Fruit fly (Drosophila melanogaster): ENCODE results near the gene CG15916.
A peak's percentile ranks its signal among the peaks of the same experiment; 100 is the strongest.

CG15916 gene

DNA sequence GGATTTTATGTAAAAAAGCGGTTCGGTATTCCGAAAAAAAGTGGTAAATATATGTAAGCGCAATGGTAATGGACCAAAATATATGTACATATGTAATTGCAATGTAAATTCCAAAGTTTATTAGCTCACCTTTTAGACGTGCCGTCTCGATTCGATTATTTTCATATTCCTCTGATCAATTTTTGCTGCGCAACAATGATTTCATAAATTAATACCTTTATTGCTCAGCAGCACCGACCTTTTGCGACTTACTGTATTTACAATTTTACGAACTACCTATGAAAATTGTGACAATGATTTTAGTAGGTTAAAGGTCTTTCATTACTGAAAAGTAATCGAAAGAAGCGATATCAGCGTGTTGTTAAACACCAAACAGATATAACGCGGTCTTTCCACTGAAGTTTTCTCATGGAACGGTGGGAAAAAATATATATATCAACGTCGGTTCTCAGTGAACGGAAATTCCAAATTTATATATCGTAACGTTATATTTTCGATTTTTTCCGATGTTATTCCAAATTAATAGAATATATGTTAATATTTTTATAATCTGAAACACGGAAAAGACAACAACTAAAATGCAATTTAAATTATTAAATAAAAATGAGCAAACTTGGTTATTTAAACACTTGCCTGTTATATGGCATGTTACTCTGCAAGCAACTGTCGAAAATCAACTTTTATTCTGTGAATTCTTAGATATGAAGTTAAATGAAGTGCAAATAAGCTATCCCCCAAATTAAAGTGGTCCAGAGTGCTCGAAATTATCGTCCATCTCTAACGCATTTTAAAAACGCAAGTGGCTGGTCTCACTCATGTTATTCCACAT lies at the start of gene CG15916, which contains the start of gene MSBP:
CG15916 (plus strand) TSS at position 810 of the 829 bp plus-strand sequence.
MSBP (minus strand) TSS at position 330 of the 829 bp plus-strand sequence.
- TF ChIP-seq toe (GFP tag; optimal IDR thresholded peaks at IDR 0.05) (peak; percentile 27), pad (GFP tag; optimal IDR thresholded peaks at IDR 0.05) (no peak), CG11617 (GFP tag; optimal IDR thresholded peaks at IDR 0.05) (peak; percentile 16), Crg-1 (GFP tag; optimal IDR thresholded peaks at IDR 0.05) (no peak), cic (GFP tag; optimal IDR thresholded peaks at IDR 0.05) (no peak), ovo (GFP tag; optimal IDR thresholded peaks at IDR 0.05) (peak; percentile 56), CG14711 (tag; optimal IDR thresholded peaks at IDR 0.05) (peak; percentile 3), Clk (GFP tag; optimal IDR thresholded peaks at IDR 0.05) (no peak), CG12768 (GFP tag; optimal IDR thresholded peaks at IDR 0.05) (no peak), Mnt (GFP tag; optimal IDR thresholded peaks at IDR 0.05) (peak; percentile 14), CG33017 (tag; optimal IDR thresholded peaks at IDR 0.05) (no peak), CG1620 (GFP tag; optimal IDR thresholded peaks at IDR 0.05) (peak; percentile 31), tj (GFP tag; optimal IDR thresholded peaks at IDR 0.05) (peak; percentile 22), CG7101 (tag; optimal IDR thresholded peaks at IDR 0.05) (peak; percentile 13)

- no peak for TF ChIP-seq CG1620 (GFP tag; optimal IDR thresholded peaks at IDR 0.05)
- TF ChIP-seq Crg-1 (GFP tag; optimal IDR thresholded peaks at IDR 0.05), result no peak
- no peak for TF ChIP-seq bab1 (GFP tag; optimal IDR thresholded peaks at IDR 0.05)
- TF ChIP-seq CG11617 (GFP tag; optimal IDR thresholded peaks at IDR 0.05), result no peak
- TF ChIP-seq Mnt (GFP tag; optimal IDR thresholded peaks at IDR 0.05), result no peak
- TF ChIP-seq CG14711 (tag; optimal IDR thresholded peaks at IDR 0.05), result no peak
- TF ChIP-seq Clk (GFP tag; optimal IDR thresholded peaks at IDR 0.05), result no peak
- no peak for TF ChIP-seq toe (GFP tag; optimal IDR thresholded peaks at IDR 0.05)
- no peak for TF ChIP-seq CG5204 (GFP tag; optimal IDR thresholded peaks at IDR 0.05)
- TF ChIP-seq ovo (GFP tag; optimal IDR thresholded peaks at IDR 0.05), result no peak
- no peak for TF ChIP-seq cic (GFP tag; optimal IDR thresholded peaks at IDR 0.05)
- TF ChIP-seq CG12768 (GFP tag; optimal IDR thresholded peaks at IDR 0.05), result no peak
- TF ChIP-seq tj (GFP tag; optimal IDR thresholded peaks at IDR 0.05), result no peak
- no peak for TF ChIP-seq pad (GFP tag; optimal IDR thresholded peaks at IDR 0.05)
- TF ChIP-seq cnc (optimal IDR thresholded peaks at IDR 0.05), result no peak
- TF ChIP-seq CG7101 (tag; optimal IDR thresholded peaks at IDR 0.05), result no peak
- no peak for TF ChIP-seq kay (GFP tag; ENCODE audit: borderline replicate concordance)
- TF ChIP-seq CG7045 (GFP tag; optimal IDR thresholded peaks at IDR 0.05), result no peak
Measured at dm6 chrX:15841346-15841745, 49.0 kb upstream of the CG15916 start.

DNA sequence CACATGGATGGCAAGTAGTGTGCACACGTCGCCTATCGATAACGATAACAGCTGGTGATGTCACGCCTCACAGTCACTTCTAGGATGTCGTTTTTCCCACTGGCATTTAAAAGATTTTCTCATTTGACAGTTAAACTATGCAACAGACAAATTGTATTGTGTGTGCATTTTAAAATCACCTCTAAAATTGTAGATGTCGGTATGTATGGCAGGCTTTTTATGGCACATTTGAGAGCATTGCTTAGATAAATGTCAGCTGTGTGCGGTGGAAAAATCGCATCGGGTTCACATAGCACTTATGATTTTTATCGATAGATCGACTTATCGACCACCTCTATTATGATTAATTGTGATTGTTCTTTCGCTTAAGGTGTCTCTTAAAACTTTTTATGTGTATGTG lies 46.2 kb upstream of the CG15916 start, which contains the start of the genes ArgRS and CG8578:
ArgRS (minus strand) TSS at position 7 of the 400 bp plus-strand sequence.
CG8578 (plus strand) TSS at position 338 of the 400 bp plus-strand sequence.
- TF ChIP-seq Hr96 (GFP tag; optimal IDR thresholded peaks at IDR 0.05) (no peak), toe (GFP tag; optimal IDR thresholded peaks at IDR 0.05) (peak; percentile 79), CG11617 (GFP tag; optimal IDR thresholded peaks at IDR 0.05) (peak; percentile 70), CG7101 (tag; optimal IDR thresholded peaks at IDR 0.05) (peak; percentile 51), Crg-1 (GFP tag; optimal IDR thresholded peaks at IDR 0.05) (no peak), CG7045 (GFP tag; optimal IDR thresholded peaks at IDR 0.05) (no peak), CG12768 (GFP tag; optimal IDR thresholded peaks at IDR 0.05) (peak; percentile 11), bab1 (GFP tag; optimal IDR thresholded peaks at IDR 0.05) (peak; percentile 53), CG5204 (GFP tag; optimal IDR thresholded peaks at IDR 0.05) (no peak), Clk (GFP tag; optimal IDR thresholded peaks at IDR 0.05) (no peak), CG14711 (tag; optimal IDR thresholded peaks at IDR 0.05) (peak; percentile 22), cic (GFP tag; optimal IDR thresholded peaks at IDR 0.05) (peak; percentile 16), pad (GFP tag; optimal IDR thresholded peaks at IDR 0.05) (peak; percentile 50), cnc (optimal IDR thresholded peaks at IDR 0.05) (no peak), CG1620 (GFP tag; optimal IDR thresholded peaks at IDR 0.05) (peak; percentile 73), kay (GFP tag; ENCODE audit: borderline replicate concordance) (no peak), tj (GFP tag; optimal IDR thresholded peaks at IDR 0.05) (no peak), ovo (GFP tag; optimal IDR thresholded peaks at IDR 0.05) (no peak), CG33017 (tag; optimal IDR thresholded peaks at IDR 0.05) (no peak), Mnt (GFP tag; optimal IDR thresholded peaks at IDR 0.05) (peak; percentile 88)

DNA sequence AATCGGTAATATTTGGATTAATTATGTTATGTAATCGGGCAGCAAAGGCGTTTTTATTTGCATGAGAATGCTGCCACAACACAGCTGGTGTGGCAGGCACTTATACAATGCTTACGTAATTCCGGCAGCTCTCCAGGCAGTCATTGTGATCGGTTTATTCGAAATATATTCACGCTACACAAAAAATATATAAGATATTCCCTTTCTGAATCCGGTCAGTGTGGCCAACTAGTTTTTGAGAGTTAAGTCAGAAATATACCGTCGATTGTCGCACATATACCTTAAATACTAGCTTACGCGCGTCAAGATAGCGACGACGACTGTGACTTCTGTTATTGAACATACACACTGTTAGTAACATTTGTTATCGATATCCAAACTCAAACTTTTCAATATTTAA lies 41.4 kb upstream of the CG15916 start, which contains the start of gene sun:
sun (minus strand) TSS at position 238 of the 400 bp plus-strand sequence.
- TF ChIP-seq ovo (GFP tag; optimal IDR thresholded peaks at IDR 0.05) (no peak), pad (GFP tag; optimal IDR thresholded peaks at IDR 0.05) (no peak), kay (GFP tag; ENCODE audit: borderline replicate concordance) (no peak), CG33017 (tag; optimal IDR thresholded peaks at IDR 0.05) (no peak), CG5204 (GFP tag; optimal IDR thresholded peaks at IDR 0.05) (no peak), CG14711 (tag; optimal IDR thresholded peaks at IDR 0.05) (no peak), Clk (GFP tag; optimal IDR thresholded peaks at IDR 0.05) (no peak), CG1620 (GFP tag; optimal IDR thresholded peaks at IDR 0.05) (no peak), cnc (optimal IDR thresholded peaks at IDR 0.05) (no peak), bab1 (GFP tag; optimal IDR thresholded peaks at IDR 0.05) (peak; percentile 7), CG7045 (GFP tag; optimal IDR thresholded peaks at IDR 0.05) (no peak), Crg-1 (GFP tag; optimal IDR thresholded peaks at IDR 0.05) (no peak), tj (GFP tag; optimal IDR thresholded peaks at IDR 0.05) (no peak), Mnt (GFP tag; optimal IDR thresholded peaks at IDR 0.05) (peak; percentile 16), Hr96 (GFP tag; optimal IDR thresholded peaks at IDR 0.05) (no peak), CG11617 (GFP tag; optimal IDR thresholded peaks at IDR 0.05) (peak; percentile 24), CG12768 (GFP tag; optimal IDR thresholded peaks at IDR 0.05) (no peak), CG7101 (tag; optimal IDR thresholded peaks at IDR 0.05) (no peak), cic (GFP tag; optimal IDR thresholded peaks at IDR 0.05) (no peak), toe (GFP tag; optimal IDR thresholded peaks at IDR 0.05) (no peak)

All from whole organism, adult.